Fruit fly (Drosophila melanogaster) whole organism, wandering third instar larva: ENCODE results near the gene Oga.

ENCODE experiments used
- Dfd ChIP-seq: fragments of >200 bp; optimal IDR thresholded peaks from 2 replicates; lab custom pipeline; 2017; ENCODE audit warnings: missing biosample characterization, missing genetic modification characterization
- Hnf4 ChIP-seq: fragments of 200-800 bp; sonication (Bioruptor generic); optimal IDR thresholded peaks from 2 replicates; lab custom pipeline; 2016; ENCODE audit warnings: missing biosample characterization, mild to moderate bottlenecking, missing genetic modification characterization
- N ChIP-seq: fragments of >200 bp; optimal IDR thresholded peaks from 2 replicates; lab custom pipeline; 2018; ENCODE audit warnings: missing biosample characterization, missing external identifiers, missing genetic modification characterization
- OdsH ChIP-seq: fragments of 200-800 bp; sonication (Bioruptor generic); optimal IDR thresholded peaks from 2 replicates; lab custom pipeline; 2016; ENCODE audit warnings: missing biosample characterization, mild to moderate bottlenecking, missing genetic modification characterization
- Rel ChIP-seq, 2 experiments: fragments of 200-800 bp; sonication (Bioruptor generic) in 1 of 2; optimal IDR thresholded peaks; 2 replicates in 1 of 2; 3 replicates in 1 of 2; lab custom pipeline; 2016 to 2019; ENCODE audit warnings: mild to moderate bottlenecking in 2 of 2, missing biosample characterization in 2 of 2, missing genetic modification characterization in 2 of 2, moderate library complexity in 1 of 2
- br ChIP-seq: fragments of 200-800 bp; sonication (Bioruptor generic); optimal IDR thresholded peaks from 2 replicates; lab custom pipeline; 2016; ENCODE audit warnings: missing biosample characterization, missing genetic modification characterization
- ey ChIP-seq: fragments of 200-800 bp; sonication (Bioruptor generic); optimal IDR thresholded peaks from 2 replicates; lab custom pipeline; 2016; ENCODE audit warnings: missing biosample characterization, missing genetic modification characterization
- rgr ChIP-seq: fragments of 200-800 bp; sonication (Bioruptor generic); optimal IDR thresholded peaks from 3 replicates; lab custom pipeline; 2016; ENCODE audit warnings: missing biosample characterization, mild to moderate bottlenecking, missing genetic modification characterization
- woc ChIP-seq: sonication (Bioruptor generic); optimal IDR thresholded peaks from 2 replicates; lab custom pipeline; 2016; ENCODE audit warnings: missing biosample characterization, mild to moderate bottlenecking, missing genetic modification characterization

- TF ChIP-seq rgr (GFP tag; lab: Kevin White, UChicago) = no peak
- TF ChIP-seq N (GFP tag; lab: Kevin White, UChicago) = no peak
- TF ChIP-seq Hnf4 (GFP tag; lab: Kevin White, UChicago) = no peak
- TF ChIP-seq ey (GFP tag; lab: Kevin White, UChicago) = no peak
- TF ChIP-seq Dfd = no peak
- TF ChIP-seq br (GFP tag; lab: Kevin White, UChicago) = no peak
- no peak for TF ChIP-seq OdsH (GFP tag; lab: Kevin White, UChicago)
- TF ChIP-seq Rel (GFP tag; optimal IDR thresholded peaks at IDR 0.05; lab: Kevin White, UChicago) = no peak
- TF ChIP-seq Rel (tag; optimal IDR thresholded peaks at IDR 0.05; lab: Kevin White, UChicago) = no peak
- TF ChIP-seq woc (GFP tag; lab: Kevin White, UChicago) = no peak
These were observed 12.5 kb upstream of the Oga start for dm6 chr3R:21206327-21206728.
